Worm (Caenorhabditis elegans): Measurements from ENCODE around the gene sgn-1.

The sgn-1 gene

ce11 chrII:8744555-8745448, 38.7 kb downstream of the sgn-1 start:
- TF ChIP-seq pha-4 (GFP tag; IDR thresholded peaks at IDR 0.05) = peak; percentile 22; the same call in 1 of the 2 replicates
- TF ChIP-seq pha-4 (tag; optimal IDR thresholded peaks at IDR 0.05) = no peak
- no peak for TF ChIP-seq snpc-1.2 (GFP tag; IDR thresholded peaks at IDR 0.05)
- TF ChIP-seq zag-1 (tag; optimal IDR thresholded peaks at IDR 0.05) = no peak
- no peak for TF ChIP-seq Y105C5A.15 (GFP tag; IDR thresholded peaks at IDR 0.05)
- no peak for TF ChIP-seq dpl-1 (GFP tag; optimal IDR thresholded peaks at IDR 0.05)
- TF ChIP-seq egl-27 (tag; optimal IDR thresholded peaks at IDR 0.05) = no peak
- 0 out of 4 replicates have a peak, but pooled peaks of 1 of the 2 experiments have one; percentile 3 for TF ChIP-seq madf-5 (GFP tag; IDR thresholded peaks at IDR 0.05)
- no peak for TF ChIP-seq lin-39 (tag; optimal IDR thresholded peaks at IDR 0.05)
- no peak for TF ChIP-seq unc-39 (tag; optimal IDR thresholded peaks at IDR 0.05)
- peak; percentile 62 to 68 for TF ChIP-seq mdl-1 (tag; optimal IDR thresholded peaks at IDR 0.05)
- no peak for TF ChIP-seq ces-1 (GFP tag; optimal IDR thresholded peaks at IDR 0.05)
- TF ChIP-seq saeg-2 (GFP tag; IDR thresholded peaks at IDR 0.05) = no peak
- TF ChIP-seq nhr-237 (tag; optimal IDR thresholded peaks at IDR 0.05) = no peak
- TF ChIP-seq zfp-2 (tag; optimal IDR thresholded peaks at IDR 0.05) = no peak
- no peak for TF ChIP-seq sdz-12 (GFP tag; optimal IDR thresholded peaks at IDR 0.05)
- TF ChIP-seq dmd-6 (GFP tag; IDR thresholded peaks at IDR 0.05) = no peak
- no peak for TF ChIP-seq ceh-82 (tag; optimal IDR thresholded peaks at IDR 0.05)
- peak; percentile 62 for TF ChIP-seq nhr-11 (tag; optimal IDR thresholded peaks at IDR 0.05)
- peak in 1 of 2 experiments; percentile 3 for TF ChIP-seq lsy-2 (tag; optimal IDR thresholded peaks at IDR 0.05)
- TF ChIP-seq daf-19 (GFP tag; conservative IDR thresholded peaks at IDR 0.05) = no peak
- TF ChIP-seq lim-7 (GFP tag; IDR thresholded peaks at IDR 0.05) = no peak
- no peak for TF ChIP-seq jun-1 (tag; optimal IDR thresholded peaks at IDR 0.05)
- TF ChIP-seq madf-9 (GFP tag; conservative IDR thresholded peaks at IDR 0.05) = no peak
- no peak for TF ChIP-seq skn-1 (tag; optimal IDR thresholded peaks at IDR 0.05)
- no peak for TF ChIP-seq F44E2.7 (GFP tag; IDR thresholded peaks at IDR 0.05)
- TF ChIP-seq unc-130 (GFP tag; optimal IDR thresholded peaks at IDR 0.05) = no peak
- no peak for TF ChIP-seq arid-1 (GFP tag; conservative IDR thresholded peaks at IDR 0.05)
- peak; percentile 11 for TF ChIP-seq mep-1 (tag; optimal IDR thresholded peaks at IDR 0.05)
- TF ChIP-seq D1046.2 (GFP tag; IDR thresholded peaks at IDR 0.05) = peak; percentile 77
- no peak for TF ChIP-seq set-16 (GFP tag; IDR thresholded peaks at IDR 0.05)
- peak; percentile 64 for TF ChIP-seq duxl-1 (tag; optimal IDR thresholded peaks at IDR 0.05; ENCODE audit: poor library complexity)
- TF ChIP-seq daf-12 (tag; optimal IDR thresholded peaks at IDR 0.05) = no peak
- no peak for TF ChIP-seq fkh-10 (GFP tag; optimal IDR thresholded peaks at IDR 0.05)
- TF ChIP-seq hlh-11 (tag; optimal IDR thresholded peaks at IDR 0.05) = no peak
- peak; percentile 10; the same call in 1 of the 2 replicates for TF ChIP-seq lin-38 (GFP tag; IDR thresholded peaks at IDR 0.05)
- TF ChIP-seq ceh-62 (tag; optimal IDR thresholded peaks at IDR 0.05) = no peak
- TF ChIP-seq lin-29 (GFP tag; IDR thresholded peaks at IDR 0.05) = no peak
- TF ChIP-seq Y5F2A.4 (GFP tag; optimal IDR thresholded peaks at IDR 0.05) = no peak
- TF ChIP-seq lin-13 (GFP tag; optimal IDR thresholded peaks at IDR 0.05) = no peak
- no peak for TF ChIP-seq nhr-102 (tag; optimal IDR thresholded peaks at IDR 0.05)
- TF ChIP-seq pqm-1 (tag; optimal IDR thresholded peaks at IDR 0.05) = no peak
- TF ChIP-seq Y48G9A.11 (GFP tag; IDR thresholded peaks at IDR 0.05) = no peak; the same call in 1 of the 2 replicates
- no peak for TF ChIP-seq ZK337.2 (GFP tag; IDR thresholded peaks at IDR 0.05)
- TF ChIP-seq egl-43 (GFP tag; IDR thresholded peaks at IDR 0.05) = no peak; the same call in 1 of the 2 replicates
- no peak for TF ChIP-seq ztf-7 (tag; optimal IDR thresholded peaks at IDR 0.05)
- TF ChIP-seq nhr-111 (GFP tag; optimal IDR thresholded peaks at IDR 0.05) = no peak
- no peak for TF ChIP-seq mxl-2 (GFP tag; conservative IDR thresholded peaks at IDR 0.05)
- TF ChIP-seq nhr-48 (tag; optimal IDR thresholded peaks at IDR 0.05) = no peak
- peak; percentile 40 for TF ChIP-seq mxl-3 (GFP tag; optimal IDR thresholded peaks at IDR 0.05)
